Worm (Caenorhabditis elegans) whole organism, young adult: ENCODE data around the gene F18E9.1.

Experiments
- B0035.1 ChIP-seq: sonication (generic microtip); optimal IDR thresholded peaks from 2 replicates; lab custom pipeline; 2016; ENCODE audit warnings: missing genetic modification characterization, mild to moderate bottlenecking, missing compliant biosample characterization, missing genotype, missing genetic modification reagents
- B0261.1 ChIP-seq: sonication (generic microtip); optimal IDR thresholded peaks from 2 replicates; lab custom pipeline; 2016; ENCODE audit warnings: mild to moderate bottlenecking, missing genetic modification characterization, moderate library complexity, missing compliant biosample characterization
- B0336.3 ChIP-seq: fragments of 200-800 bp; sonication (Bioruptor generic); IDR thresholded peaks from 2 replicates; pipeline ENCODE4 v1.3.6; 2022; ENCODE audit warnings: missing genetic modification characterization, missing compliant biosample characterization
- D2030.7 ChIP-seq: fragments of 200-800 bp; sonication (Bioruptor generic); IDR thresholded peaks from 2 replicates; pipeline ENCODE4 v1.3.6; 2022; ENCODE audit warnings: missing genetic modification reagents, missing genetic modification characterization, missing compliant biosample characterization
- F10E7.11 ChIP-seq: sonication (generic microtip); optimal IDR thresholded peaks from 2 replicates; lab custom pipeline; 2017; ENCODE audit warnings: mild to moderate bottlenecking, missing genetic modification characterization, moderate library complexity, missing compliant biosample characterization
- F22D6.2 ChIP-seq: sonication (generic microtip); optimal IDR thresholded peaks from 2 replicates; lab custom pipeline; 2016; ENCODE audit warnings: mild to moderate bottlenecking, missing genetic modification characterization, missing compliant biosample characterization
- F33H1.4 ChIP-seq: fragments of 200-800 bp; sonication (Bioruptor generic); IDR thresholded peaks from 2 replicates; pipeline ENCODE4 v1.3.6; 2022; ENCODE audit warnings: missing genetic modification reagents, missing genetic modification characterization, missing compliant biosample characterization
- F57C9.4 ChIP-seq: sonication (generic microtip); optimal IDR thresholded peaks from 2 replicates; lab custom pipeline; 2017; ENCODE audit warnings: mild to moderate bottlenecking, missing genetic modification characterization, missing compliant biosample characterization
- K12H6.12 ChIP-seq: fragments of 200-800 bp; sonication (Bioruptor generic); optimal IDR thresholded peaks from 2 replicates; lab custom pipeline; 2018; ENCODE audit warnings: mild to moderate bottlenecking, missing genetic modification characterization, missing compliant biosample characterization
- T07F8.4 ChIP-seq: sonication (generic microtip); optimal IDR thresholded peaks from 2 replicates; lab custom pipeline; 2016; ENCODE audit warnings: mild to moderate bottlenecking, missing genetic modification characterization, moderate library complexity, missing compliant biosample characterization
- T26A5.8 ChIP-seq: sonication (generic microtip); optimal IDR thresholded peaks from 2 replicates; lab custom pipeline; 2016; ENCODE audit warnings: missing genetic modification characterization, missing compliant biosample characterization
- Y67H2A.10 ChIP-seq: fragments of 200-800 bp; sonication (Bioruptor generic); conservative IDR thresholded peaks from 2 replicates; pipeline ENCODE4 v1.3.6; 2022; ENCODE audit warnings: missing genetic modification reagents, missing genetic modification characterization, missing compliant biosample characterization
- ZK185.1 ChIP-seq: sonication (generic microtip); optimal IDR thresholded peaks from 2 replicates; lab custom pipeline; 2016; ENCODE audit warnings: mild to moderate bottlenecking, missing genetic modification characterization, missing compliant biosample characterization; ENCODE audit not compliant: poor library complexity, severe bottlenecking
- akir-1 ChIP-seq: fragments of 200-800 bp; sonication (Bioruptor generic); optimal IDR thresholded peaks from 2 replicates; lab custom pipeline; 2018; ENCODE audit warnings: mild to moderate bottlenecking, missing genetic modification characterization, moderate library complexity, missing compliant biosample characterization
- ama-1 ChIP-seq, 3 experiments: fragments of 150-350 bp in 1 of 3; sonication (generic microtip) in 2 of 3; optimal IDR thresholded peaks; 2 replicates each; lab custom pipeline; 2014 to 2018; ENCODE audit warnings: missing biosample characterization in 2 of 3, missing genetic modification characterization in 2 of 3, missing genetic modification reagents in 2 of 3
- aptf-3 ChIP-seq: fragments of 200-800 bp; sonication (Bioruptor generic); IDR thresholded peaks from 2 replicates; pipeline ENCODE4 v1.3.6; 2022; ENCODE audit warnings: missing genetic modification characterization, missing compliant biosample characterization
- atf-7 ChIP-seq: sonication (generic microtip); optimal IDR thresholded peaks from 2 replicates; lab custom pipeline; 2017; ENCODE audit warnings: mild to moderate bottlenecking, missing genetic modification characterization, missing compliant biosample characterization
- attf-6 ChIP-seq: fragments of 200-800 bp; sonication (Bioruptor generic); IDR thresholded peaks from 2 replicates; pipeline ENCODE4 v1.3.6; 2022; ENCODE audit warnings: missing genetic modification reagents, missing genetic modification characterization, missing compliant biosample characterization
- ceh-79 ChIP-seq: sonication (generic microtip); optimal IDR thresholded peaks from 2 replicates; lab custom pipeline; 2017; ENCODE audit warnings: mild to moderate bottlenecking, missing genetic modification characterization, missing compliant biosample characterization
- chd-7 ChIP-seq: sonication (generic microtip); optimal IDR thresholded peaks from 2 replicates; lab custom pipeline; 2016; ENCODE audit warnings: mild to moderate bottlenecking, missing genetic modification characterization, moderate library complexity, missing compliant biosample characterization
- egl-18 ChIP-seq: fragments of 200-800 bp; sonication (Bioruptor generic); IDR thresholded peaks from 2 replicates; pipeline ENCODE4 v1.3.6; 2022; ENCODE audit warnings: missing genetic modification reagents, missing genetic modification characterization, missing compliant biosample characterization
- egrh-3 ChIP-seq: fragments of 200-800 bp; sonication (Bioruptor generic); IDR thresholded peaks from 2 replicates; pipeline ENCODE4 v1.3.6; 2022; ENCODE audit warnings: missing genetic modification reagents, missing genetic modification characterization, missing compliant biosample characterization
- ekl-4 ChIP-seq: fragments of 200-800 bp; sonication (Bioruptor generic); IDR thresholded peaks from 2 replicates; pipeline ENCODE4 v1.3.6; 2022; ENCODE audit warnings: missing genetic modification reagents, missing genetic modification characterization, missing compliant biosample characterization
- hlh-12 ChIP-seq: sonication (generic microtip); optimal IDR thresholded peaks from 2 replicates; lab custom pipeline; 2016; ENCODE audit warnings: missing genetic modification characterization, missing compliant biosample characterization
- hlh-26 ChIP-seq: fragments of 200-800 bp; sonication (Bioruptor generic); conservative IDR thresholded peaks from 2 replicates; pipeline ENCODE4 v1.3.6; 2022; ENCODE audit warnings: missing genetic modification reagents, missing genetic modification characterization, missing compliant biosample characterization
- hmg-20 ChIP-seq: fragments of 200-800 bp; sonication (Bioruptor generic); IDR thresholded peaks from 2 replicates; pipeline ENCODE4 v1.3.6; 2022; ENCODE audit warnings: missing genetic modification reagents, missing genetic modification characterization, missing compliant biosample characterization
- hrde-1 ChIP-seq: sonication (generic microtip); optimal IDR thresholded peaks from 2 replicates; lab custom pipeline; 2016; ENCODE audit warnings: missing genetic modification characterization, mild to moderate bottlenecking, missing compliant biosample characterization, moderate library complexity, missing genotype, missing genetic modification reagents, borderline replicate concordance
- lag-1 ChIP-seq: fragments of 200-800 bp; sonication (Bioruptor generic); IDR thresholded peaks from 2 replicates; pipeline ENCODE4 v1.3.6; 2022; ENCODE audit warnings: missing genetic modification reagents, missing genetic modification characterization, missing compliant biosample characterization
- lin-35 ChIP-seq, 3 experiments: fragments of 150-350 bp in 2 of 3; sonication (generic microtip) in 1 of 3; optimal IDR thresholded peaks; 2 replicates each; lab custom pipeline; 2014 to 2018; ENCODE audit warnings: missing biosample characterization in 3 of 3, missing genetic modification characterization in 3 of 3, missing genetic modification reagents in 3 of 3
- madf-10 ChIP-seq: sonication (generic microtip); optimal IDR thresholded peaks from 2 replicates; lab custom pipeline; 2016; ENCODE audit warnings: mild to moderate bottlenecking, missing genetic modification characterization, missing compliant biosample characterization
- madf-3 ChIP-seq: fragments of 200-800 bp; sonication (Bioruptor generic); IDR thresholded peaks from 2 replicates; pipeline ENCODE4 v1.3.6; 2022; ENCODE audit warnings: missing genetic modification reagents, missing genetic modification characterization, missing compliant biosample characterization
- mcd-1 ChIP-seq: fragments of 200-800 bp; sonication (Bioruptor generic); IDR thresholded peaks from 2 replicates; pipeline ENCODE4 v1.3.6; 2022; ENCODE audit warnings: missing genetic modification reagents, missing genetic modification characterization, missing compliant biosample characterization
- mes-4 ChIP-seq: sonication (generic microtip); optimal IDR thresholded peaks from 2 replicates; lab custom pipeline; 2016; ENCODE audit warnings: missing genotype, missing genetic modification characterization, missing compliant biosample characterization
- nfyb-1 ChIP-seq: fragments of 200-800 bp; sonication (Bioruptor generic); IDR thresholded peaks from 2 replicates; pipeline ENCODE4 v1.3.6; 2022; ENCODE audit warnings: missing genetic modification reagents, missing genetic modification characterization, missing compliant biosample characterization
- nhr-27 ChIP-seq: fragments of 200-800 bp; sonication (Bioruptor generic); optimal IDR thresholded peaks from 2 replicates; lab custom pipeline; 2018; ENCODE audit warnings: mild to moderate bottlenecking, missing genetic modification characterization, moderate library complexity, missing compliant biosample characterization
- nhr-90 ChIP-seq: sonication (generic microtip); optimal IDR thresholded peaks from 2 replicates; lab custom pipeline; 2016; ENCODE audit warnings: missing genotype, mild to moderate bottlenecking, missing genetic modification characterization, missing compliant biosample characterization
- pbrm-1 ChIP-seq: fragments of 200-800 bp; sonication (Bioruptor generic); IDR thresholded peaks from 2 replicates; pipeline ENCODE4 v1.3.6; 2022; ENCODE audit warnings: missing genetic modification reagents, missing genetic modification characterization, missing compliant biosample characterization
- repo-1 ChIP-seq: sonication (generic microtip); optimal IDR thresholded peaks from 2 replicates; lab custom pipeline; 2017; ENCODE audit warnings: mild to moderate bottlenecking, missing genetic modification characterization, missing compliant biosample characterization
- sdz-38 ChIP-seq: sonication (generic microtip); optimal IDR thresholded peaks from 2 replicates; lab custom pipeline; 2016; ENCODE audit warnings: missing genotype, missing genetic modification characterization, missing compliant biosample characterization
- snpc-1.1 ChIP-seq: sonication (generic microtip); optimal IDR thresholded peaks from 2 replicates; lab custom pipeline; 2017; ENCODE audit warnings: missing genetic modification characterization, mild to moderate bottlenecking, missing compliant biosample characterization, antibody characterized with exemption, moderate library complexity, missing genotype, missing genetic modification reagents; ENCODE audit not compliant: insufficient read depth
- snpc-3.4 ChIP-seq: sonication (generic microtip); optimal IDR thresholded peaks from 2 replicates; lab custom pipeline; 2017; ENCODE audit warnings: missing genetic modification characterization, mild to moderate bottlenecking, missing compliant biosample characterization, antibody characterized with exemption, moderate library complexity, missing genotype, missing genetic modification reagents
- somi-1 ChIP-seq: fragments of 200-800 bp; sonication (Bioruptor generic); optimal IDR thresholded peaks from 2 replicates; lab custom pipeline; 2018; ENCODE audit warnings: mild to moderate bottlenecking, missing genetic modification characterization, missing compliant biosample characterization
- tbp1 ChIP-seq: fragments of 200-800 bp; sonication (Bioruptor generic); optimal IDR thresholded peaks from 2 replicates; lab custom pipeline; 2018; ENCODE audit warnings: mild to moderate bottlenecking, missing genetic modification characterization, missing compliant biosample characterization
- tlf-1 ChIP-seq: fragments of 200-800 bp; sonication (Bioruptor generic); optimal IDR thresholded peaks from 2 replicates; lab custom pipeline; 2018; ENCODE audit warnings: mild to moderate bottlenecking, missing genetic modification characterization, missing compliant biosample characterization
- unc-130 ChIP-seq: sonication (generic microtip); optimal IDR thresholded peaks from 2 replicates; lab custom pipeline; 2016; ENCODE audit warnings: missing genetic modification reagents, missing genetic modification characterization, missing compliant biosample characterization
- zim-3 ChIP-seq: sonication (generic microtip); optimal IDR thresholded peaks from 2 replicates; lab custom pipeline; 2017; ENCODE audit warnings: mild to moderate bottlenecking, missing genetic modification characterization, moderate library complexity, missing compliant biosample characterization
- ztf-26 ChIP-seq: sonication (generic microtip); optimal IDR thresholded peaks from 2 replicates; lab custom pipeline; 2017; ENCODE audit warnings: missing genetic modification characterization, missing compliant biosample characterization
- ztf-3 ChIP-seq: fragments of 200-800 bp; sonication (Bioruptor generic); optimal IDR thresholded peaks from 2 replicates; lab custom pipeline; 2018; ENCODE audit warnings: mild to moderate bottlenecking, missing genetic modification characterization, missing compliant biosample characterization

Gene F18E9.1

DNA sequence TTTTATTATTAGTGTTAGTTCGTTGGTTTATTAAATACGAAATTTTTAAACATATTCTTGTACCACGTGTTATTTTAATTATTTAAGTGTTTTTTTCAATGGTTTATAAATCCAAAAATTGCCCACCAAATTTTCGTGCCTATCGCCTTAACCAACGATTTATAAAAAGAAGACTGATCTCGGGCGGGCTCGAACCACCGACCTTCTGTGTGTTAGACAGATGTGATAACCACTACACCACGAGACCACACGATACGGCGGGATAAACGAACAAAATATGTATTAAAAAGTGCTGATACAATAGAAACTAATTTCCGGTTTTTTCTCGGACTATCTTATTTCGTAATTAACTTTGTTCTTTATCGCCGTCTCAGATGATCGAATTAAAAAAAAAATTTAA is 49.2 kb downstream of the F18E9.1 start (continued):
- peak; percentile 39 for TF ChIP-seq ZK185.1
- no peak for TF ChIP-seq tlf-1 (GFP tag; lab: Kevin White, UChicago)
- TF ChIP-seq T26A5.8: peak; percentile 50
- TF ChIP-seq tbp1 (GFP tag; lab: Kevin White, UChicago): peak; percentile 89
- peak; percentile 68; the same call in 1 of the 2 replicates for TF ChIP-seq nfyb-1 (GFP tag; lab: Robert Waterston, UW)
- TF ChIP-seq ztf-3 (GFP tag; lab: Kevin White, UChicago): no peak
- peak; percentile 65 for TF ChIP-seq nhr-90 (tag; lab: Kevin White, UChicago)
- peak; percentile 18 for TF ChIP-seq ceh-79
- peak; percentile 80 for TF ChIP-seq pbrm-1 (GFP tag; lab: Robert Waterston, UW)
- no peak for TF ChIP-seq egrh-3 (GFP tag; lab: Robert Waterston, UW)
- no peak for TF ChIP-seq K12H6.12 (tag; lab: Kevin White, UChicago)
- no peak for TF ChIP-seq ama-1 (optimal IDR thresholded peaks at IDR 0.05; lab: Kevin White, UChicago)
- TF ChIP-seq ama-1 (GFP tag; optimal IDR thresholded peaks at IDR 0.05; lab: Kevin White, UChicago): peak; percentile 7 to 68
- peak; percentile 49 for TF ChIP-seq repo-1 (tag; lab: Kevin White, UChicago)
- TF ChIP-seq attf-6 (GFP tag; lab: Robert Waterston, UW): peak; percentile 72; the same call in 1 of the 2 replicates
- peak; percentile 20 for TF ChIP-seq unc-130 (GFP tag; lab: Kevin White, UChicago)
- TF ChIP-seq zim-3: peak; percentile 36
- TF ChIP-seq hlh-12: peak; percentile 17
- peak; percentile 86 for TF ChIP-seq D2030.7 (GFP tag; lab: Robert Waterston, UW)
- no peak for TF ChIP-seq ztf-26
- TF ChIP-seq snpc-3.4 (tag; lab: Kevin White, UChicago): peak; percentile 57
- peak in 1 of 3 experiments; percentile 23 for TF ChIP-seq lin-35 (GFP tag; optimal IDR thresholded peaks at IDR 0.05; lab: Kevin White, UChicago)
- TF ChIP-seq Y67H2A.10 (GFP tag; lab: Robert Waterston, UW): 0 out of 2 replicates have a peak, but pooled peaks have one; percentile 9
- no peak for TF ChIP-seq mcd-1 (GFP tag; lab: Robert Waterston, UW)
- TF ChIP-seq F33H1.4 (GFP tag; lab: Robert Waterston, UW): no peak
- TF ChIP-seq lag-1: no peak
- TF ChIP-seq snpc-1.1 (tag; lab: Kevin White, UChicago): no peak
- no peak for TF ChIP-seq sdz-38 (tag; lab: Kevin White, UChicago)
- TF ChIP-seq hmg-20 (GFP tag; lab: Robert Waterston, UW): peak; percentile 56; the same call in 1 of the 2 replicates
- TF ChIP-seq B0035.1 (tag; lab: Kevin White, UChicago): peak; percentile 69
- peak; percentile 38 for TF ChIP-seq T07F8.4 (tag; lab: Kevin White, UChicago)
- TF ChIP-seq nhr-27: no peak
- TF ChIP-seq madf-10: peak; percentile 43
- peak; percentile 84 for TF ChIP-seq B0261.1 (tag; lab: Kevin White, UChicago)
- no peak for TF ChIP-seq madf-3 (GFP tag; lab: Robert Waterston, UW)
- no peak for TF ChIP-seq B0336.3
- TF ChIP-seq aptf-3 (GFP tag; lab: Robert Waterston, UW): no peak
- peak; percentile 10 for TF ChIP-seq mes-4 (tag; lab: Kevin White, UChicago)
- peak; percentile 51 for TF ChIP-seq hrde-1 (tag; lab: Kevin White, UChicago)
- TF ChIP-seq F57C9.4 (tag; lab: Kevin White, UChicago): no peak
- TF ChIP-seq F10E7.11 (tag; lab: Kevin White, UChicago): no peak
- no peak for TF ChIP-seq atf-7 (tag; lab: Kevin White, UChicago)
- peak; percentile 24 for TF ChIP-seq chd-7
- no peak for TF ChIP-seq hlh-26 (GFP tag; lab: Robert Waterston, UW)
- TF ChIP-seq akir-1 (GFP tag; lab: Kevin White, UChicago): no peak
- TF ChIP-seq somi-1: peak; percentile 31
- no peak for TF ChIP-seq egl-18
- TF ChIP-seq ekl-4 (GFP tag; lab: Robert Waterston, UW): no peak
- TF ChIP-seq F22D6.2 (tag; lab: Kevin White, UChicago): no peak
